Worm (Caenorhabditis elegans) whole organism, late embryonic: ENCODE results near the gene F13B12.2.

Source experiments
- C08G9.2 ChIP-seq: sonication (generic microtip); optimal IDR thresholded peaks from 2 replicates; lab custom pipeline; 2016; ENCODE audit warnings: mild to moderate bottlenecking, missing genetic modification characterization, moderate library complexity, missing compliant biosample characterization
- F13H6.1 ChIP-seq: sonication (generic microtip); optimal IDR thresholded peaks from 2 replicates; lab custom pipeline; 2016; ENCODE audit warnings: missing genetic modification characterization, missing compliant biosample characterization
- K09A11.1 ChIP-seq: sonication (generic microtip); optimal IDR thresholded peaks from 2 replicates; lab custom pipeline; 2017; ENCODE audit warnings: antibody characterized with exemption, mild to moderate bottlenecking, missing genetic modification characterization, missing compliant biosample characterization; ENCODE audit not compliant: insufficient read depth
- T23F11.4 ChIP-seq: fragments of 200-800 bp; sonication (Bioruptor generic); optimal IDR thresholded peaks from 2 replicates; lab custom pipeline; 2018; ENCODE audit warnings: mild to moderate bottlenecking, missing genetic modification characterization, missing compliant biosample characterization
- ahr-1 ChIP-seq: sonication (generic microtip); optimal IDR thresholded peaks from 2 replicates; lab custom pipeline; 2016; ENCODE audit warnings: missing genetic modification characterization, missing compliant biosample characterization
- ceh-14 ChIP-seq: sonication (generic microtip); optimal IDR thresholded peaks from 2 replicates; lab custom pipeline; 2016; ENCODE audit warnings: missing genotype, missing genetic modification characterization, missing compliant biosample characterization
- ceh-18 ChIP-seq: sonication (generic microtip); optimal IDR thresholded peaks from 2 replicates; lab custom pipeline; 2016; ENCODE audit warnings: missing genetic modification characterization, missing compliant biosample characterization
- ceh-19 ChIP-seq: fragments of 200-800 bp; sonication (Bioruptor generic); optimal IDR thresholded peaks from 2 replicates; lab custom pipeline; 2018; ENCODE audit warnings: mild to moderate bottlenecking, missing genetic modification characterization, missing compliant biosample characterization
- ceh-22 ChIP-seq: sonication (generic microtip); optimal IDR thresholded peaks from 2 replicates; lab custom pipeline; 2017; ENCODE audit warnings: missing biosample characterization, missing genetic modification characterization
- ceh-24 ChIP-seq: sonication (generic microtip); optimal IDR thresholded peaks from 2 replicates; lab custom pipeline; 2016; ENCODE audit warnings: mild to moderate bottlenecking, missing genetic modification characterization, missing compliant biosample characterization
- ceh-31 ChIP-seq: sonication (generic microtip); optimal IDR thresholded peaks from 2 replicates; lab custom pipeline; 2016; ENCODE audit warnings: missing genetic modification characterization, missing compliant biosample characterization
- ceh-34 ChIP-seq: sonication (generic microtip); optimal IDR thresholded peaks from 2 replicates; lab custom pipeline; 2016; ENCODE audit warnings: mild to moderate bottlenecking, missing genetic modification characterization, missing compliant biosample characterization
- ceh-45 ChIP-seq: fragments of 200-800 bp; sonication (Bioruptor generic); IDR thresholded peaks from 2 replicates; pipeline ENCODE4 v1.3.6; 2022; ENCODE audit warnings: missing genetic modification reagents, missing genetic modification characterization, missing compliant biosample characterization
- ceh-6 ChIP-seq: fragments of 200-800 bp; sonication (Bioruptor generic); optimal IDR thresholded peaks from 2 replicates; lab custom pipeline; 2018; ENCODE audit warnings: mild to moderate bottlenecking, missing genetic modification characterization, missing compliant biosample characterization
- ets-4 ChIP-seq: sonication (generic microtip); optimal IDR thresholded peaks from 2 replicates; lab custom pipeline; 2016; ENCODE audit warnings: missing genetic modification characterization, missing compliant biosample characterization
- eyg-1 ChIP-seq: sonication (generic microtip); optimal IDR thresholded peaks from 2 replicates; lab custom pipeline; 2016; ENCODE audit warnings: missing genotype, missing genetic modification characterization, missing compliant biosample characterization
- fax-1 ChIP-seq: sonication (generic microtip); optimal IDR thresholded peaks from 2 replicates; lab custom pipeline; 2016; ENCODE audit warnings: missing genotype, missing genetic modification characterization, missing compliant biosample characterization
- fkh-10 ChIP-seq: fragments of 150-350 bp; optimal IDR thresholded peaks from 2 replicates; lab custom pipeline; 2014; ENCODE audit warnings: missing biosample characterization, missing genetic modification reagents, missing genetic modification characterization
- hlh-15 ChIP-seq: sonication (generic microtip); optimal IDR thresholded peaks from 2 replicates; lab custom pipeline; 2016; ENCODE audit warnings: missing genetic modification characterization, missing compliant biosample characterization
- hlh-6 ChIP-seq: sonication (generic microtip); optimal IDR thresholded peaks from 2 replicates; lab custom pipeline; 2016; ENCODE audit warnings: missing genotype, missing genetic modification characterization, missing compliant biosample characterization
- hlh-8 ChIP-seq: sonication (generic microtip); optimal IDR thresholded peaks from 2 replicates; lab custom pipeline; 2016; ENCODE audit warnings: missing genotype, missing genetic modification characterization, missing compliant biosample characterization
- lim-6 ChIP-seq: sonication (generic microtip); optimal IDR thresholded peaks from 2 replicates; lab custom pipeline; 2016; ENCODE audit warnings: missing genetic modification characterization, missing compliant biosample characterization
- lin-11 ChIP-seq: fragments of 200-800 bp; sonication (Bioruptor generic); optimal IDR thresholded peaks from 2 replicates; lab custom pipeline; 2018; ENCODE audit warnings: mild to moderate bottlenecking, missing genetic modification characterization, missing compliant biosample characterization
- madf-2 ChIP-seq: sonication (generic microtip); optimal IDR thresholded peaks from 2 replicates; lab custom pipeline; 2017; ENCODE audit warnings: missing genetic modification characterization, missing compliant biosample characterization
- mec-3 ChIP-seq: sonication (generic microtip); optimal IDR thresholded peaks from 2 replicates; lab custom pipeline; 2016; ENCODE audit warnings: borderline replicate concordance, missing genetic modification characterization, missing compliant biosample characterization
- nfya-1 ChIP-seq: sonication (generic microtip); optimal IDR thresholded peaks from 2 replicates; lab custom pipeline; 2017; ENCODE audit warnings: missing genetic modification characterization, mild to moderate bottlenecking, missing compliant biosample characterization, antibody characterized with exemption, moderate library complexity
- pag-3 ChIP-seq: sonication (generic microtip); optimal IDR thresholded peaks from 2 replicates; lab custom pipeline; 2016; ENCODE audit warnings: missing compliant biosample characterization, missing genetic modification characterization, borderline replicate concordance
- pat-9 ChIP-seq: fragments of 200-800 bp; sonication (Bioruptor generic); optimal IDR thresholded peaks from 2 replicates; lab custom pipeline; 2018; ENCODE audit warnings: mild to moderate bottlenecking, missing genetic modification characterization, moderate library complexity, missing compliant biosample characterization
- pha-4 ChIP-seq: fragments of 150-350 bp; optimal IDR thresholded peaks from 2 replicates; lab custom pipeline; 2018; ENCODE audit warnings: missing biosample characterization, missing genetic modification reagents, missing genetic modification characterization
- pros-1 ChIP-seq: fragments of 150-350 bp; optimal IDR thresholded peaks from 2 replicates; lab custom pipeline; 2014; ENCODE audit warnings: missing biosample characterization, missing genetic modification reagents, missing genetic modification characterization
- ref-2 ChIP-seq: sonication (generic microtip); optimal IDR thresholded peaks from 2 replicates; lab custom pipeline; 2016; ENCODE audit warnings: missing genetic modification characterization, missing compliant biosample characterization
- rnt-1 ChIP-seq: sonication (generic microtip); optimal IDR thresholded peaks from 2 replicates; lab custom pipeline; 2016; ENCODE audit warnings: missing genetic modification characterization, missing compliant biosample characterization
- sdc-2 ChIP-seq: sonication (generic microtip); optimal IDR thresholded peaks from 2 replicates; lab custom pipeline; 2016; ENCODE audit warnings: missing genotype, missing genetic modification characterization, missing compliant biosample characterization
- syd-9 ChIP-seq: sonication (generic microtip); optimal IDR thresholded peaks from 2 replicates; lab custom pipeline; 2016; ENCODE audit warnings: mild to moderate bottlenecking, missing genetic modification characterization, moderate library complexity, missing compliant biosample characterization
- tbx-2 ChIP-seq: sonication (generic microtip); optimal IDR thresholded peaks from 2 replicates; lab custom pipeline; 2016; ENCODE audit warnings: missing genetic modification characterization, missing compliant biosample characterization
- unc-3 ChIP-seq, 2 experiments: fragments of 200-800 bp in 1 of 2; sonication (Bioruptor generic) in 1 of 2; sonication (generic microtip) in 1 of 2; conservative IDR thresholded peaks in 1 of 2; optimal IDR thresholded peaks in 1 of 2; 2 replicates each; pipeline versions ENCODE4 v1.3.6 to Lab custom; 2016 to 2022; ENCODE audit warnings: missing compliant biosample characterization in 2 of 2, missing genetic modification characterization in 2 of 2, missing genetic modification reagents in 1 of 2
- unc-42 ChIP-seq: sonication (generic microtip); optimal IDR thresholded peaks from 2 replicates; lab custom pipeline; 2016; ENCODE audit warnings: missing genotype, missing genetic modification characterization, missing compliant biosample characterization
- unc-55 ChIP-seq: sonication (generic microtip); optimal IDR thresholded peaks from 2 replicates; lab custom pipeline; 2017; ENCODE audit warnings: missing biosample characterization, missing genetic modification reagents, missing genetic modification characterization
- unc-86 ChIP-seq: sonication (generic microtip); optimal IDR thresholded peaks from 2 replicates; lab custom pipeline; 2016; ENCODE audit warnings: missing genetic modification characterization, missing compliant biosample characterization
- zip-5 ChIP-seq: sonication (generic microtip); optimal IDR thresholded peaks from 2 replicates; lab custom pipeline; 2016; ENCODE audit warnings: missing genetic modification characterization, missing compliant biosample characterization

Gene F13B12.2

ce11 chrIV:10403193-10404058 is 25.5 kb downstream of the F13B12.2 start, which contains the start of gene gpa-7:
Gene gpa-7 (plus strand): TSS chrIV:10404008.
- TF ChIP-seq K09A11.1 (tag; lab: Kevin White, UChicago) = no peak
- TF ChIP-seq madf-2 (tag; lab: Kevin White, UChicago) = no peak
- peak; percentile 88 for TF ChIP-seq ceh-18 (tag; lab: Kevin White, UChicago)
- TF ChIP-seq pros-1 (tag; lab: Kevin White, UChicago) = peak; percentile 26
- TF ChIP-seq F13H6.1 (tag; lab: Kevin White, UChicago) = peak; percentile 63
- TF ChIP-seq tbx-2 (tag; lab: Kevin White, UChicago) = peak; percentile 83
- peak; percentile 82 for TF ChIP-seq ceh-34 (tag; lab: Kevin White, UChicago)
- TF ChIP-seq lim-6 = peak; percentile 15
- TF ChIP-seq ref-2 (tag; lab: Kevin White, UChicago) = peak; percentile 71
- TF ChIP-seq ceh-22 (tag; lab: Kevin White, UChicago) = no peak
- no peak for TF ChIP-seq ceh-6 (GFP tag; lab: Kevin White, UChicago)
- peak; percentile 10 for TF ChIP-seq hlh-6
- peak; percentile 68 for TF ChIP-seq fax-1 (tag; lab: Kevin White, UChicago)
- peak; percentile 75 for TF ChIP-seq ceh-14
- TF ChIP-seq zip-5 = no peak
- peak; percentile 54 for TF ChIP-seq unc-55
- peak; percentile 39 for TF ChIP-seq sdc-2 (tag; lab: Kevin White, UChicago)
- TF ChIP-seq ahr-1 (tag; lab: Kevin White, UChicago) = no peak
- TF ChIP-seq C08G9.2 (tag; lab: Kevin White, UChicago) = peak; percentile 44
- TF ChIP-seq fkh-10 = peak; percentile 53
- no peak for TF ChIP-seq lin-11 (tag; lab: Kevin White, UChicago)
- no peak for TF ChIP-seq ceh-24 (tag; lab: Kevin White, UChicago)
- no peak for TF ChIP-seq eyg-1 (tag; lab: Kevin White, UChicago)
- no peak; the same call in 1 of the 2 replicates for TF ChIP-seq unc-3 (GFP tag; conservative IDR thresholded peaks at IDR 0.05; lab: Robert Waterston, UW)
- peak; percentile 50 for TF ChIP-seq unc-3 (tag; optimal IDR thresholded peaks at IDR 0.05; lab: Kevin White, UChicago)
- no peak for TF ChIP-seq ets-4 (tag; lab: Kevin White, UChicago)
- peak; percentile 86 for TF ChIP-seq nfya-1 (tag; lab: Kevin White, UChicago)
- TF ChIP-seq ceh-31 (tag; lab: Kevin White, UChicago) = peak; percentile 88
- TF ChIP-seq mec-3 (tag; lab: Kevin White, UChicago) = peak; percentile 3
- TF ChIP-seq hlh-15 (tag; lab: Kevin White, UChicago) = no peak
- peak; percentile 33 for TF ChIP-seq hlh-8 (tag; lab: Kevin White, UChicago)
- TF ChIP-seq unc-42 (tag; lab: Kevin White, UChicago) = peak; percentile 86
- no peak for TF ChIP-seq pag-3 (tag; lab: Kevin White, UChicago)
- TF ChIP-seq rnt-1 (tag; lab: Kevin White, UChicago) = peak; percentile 44
- TF ChIP-seq pat-9 (tag; lab: Kevin White, UChicago) = peak; percentile 35
- peak; percentile 37 for TF ChIP-seq syd-9 (tag; lab: Kevin White, UChicago)
- peak; percentile 22 for TF ChIP-seq unc-86 (tag; lab: Kevin White, UChicago)
- no peak for TF ChIP-seq T23F11.4 (GFP tag; lab: Kevin White, UChicago)
- TF ChIP-seq ceh-45 (GFP tag; lab: Robert Waterston, UW) = no peak
- peak; percentile 74 for TF ChIP-seq ceh-19 (GFP tag; lab: Kevin White, UChicago)
- no peak for TF ChIP-seq pha-4 (tag; lab: Kevin White, UChicago)
- TF ChIP-seq, all 69 proteins: peak for 25
